Fruit fly (Drosophila melanogaster) whole organism, prepupa: ENCODE measurements around the gene CG5412.

Experiments
- Blimp-1 ChIP-seq: fragments of 200-800 bp; sonication (Bioruptor generic); optimal IDR thresholded peaks from 3 replicates; lab custom pipeline; 2017; ENCODE audit warnings: missing biosample characterization, missing genetic modification characterization, mild to moderate bottlenecking, moderate library complexity, missing genetic modification reagents
- CG10631 ChIP-seq: fragments of 200-800 bp; sonication (Bioruptor generic); optimal IDR thresholded peaks from 2 replicates; lab custom pipeline; 2016; ENCODE audit warnings: missing biosample characterization, missing genetic modification characterization
- CG11294 ChIP-seq: fragments of 200-800 bp; sonication (Bioruptor generic); IDR thresholded peaks from 2 replicates; pipeline ENCODE4 v1.3.6; 2022; ENCODE audit warnings: missing biosample characterization, missing genetic modification characterization
- CG11762 ChIP-seq: fragments of 200-800 bp; sonication (Bioruptor generic); optimal IDR thresholded peaks from 3 replicates; lab custom pipeline; 2016; ENCODE audit warnings: missing biosample characterization, missing genetic modification characterization; ENCODE audit not compliant: insufficient read depth
- CG11902 ChIP-seq: fragments of 200-800 bp; sonication (Bioruptor generic); optimal IDR thresholded peaks from 3 replicates; lab custom pipeline; 2016; ENCODE audit warnings: missing biosample characterization, missing genetic modification characterization
- CG15336 ChIP-seq: fragments of 200-800 bp; sonication (Bioruptor generic); IDR thresholded peaks from 2 replicates; pipeline ENCODE4 v1.3.6; 2022; ENCODE audit warnings: missing biosample characterization, missing genetic modification characterization
- CG1621 ChIP-seq: fragments of 200-800 bp; sonication (Bioruptor generic); optimal IDR thresholded peaks from 3 replicates; lab custom pipeline; 2018; ENCODE audit warnings: missing biosample characterization, mild to moderate bottlenecking, missing genetic modification characterization
- CG32006 ChIP-seq: fragments of 200-800 bp; sonication (Bioruptor generic); optimal IDR thresholded peaks from 3 replicates; lab custom pipeline; 2017; ENCODE audit warnings: missing biosample characterization, mild to moderate bottlenecking, missing genetic modification characterization
- CG3919 ChIP-seq: fragments of 200-800 bp; sonication (Bioruptor generic); optimal IDR thresholded peaks from 3 replicates; lab custom pipeline; 2016; ENCODE audit warnings: missing biosample characterization, missing genetic modification characterization
- CG4318 ChIP-seq: fragments of 200-800 bp; sonication (Bioruptor generic); optimal IDR thresholded peaks from 3 replicates; lab custom pipeline; 2017; ENCODE audit warnings: missing biosample characterization, mild to moderate bottlenecking, missing genetic modification characterization
- CG6163 ChIP-seq: fragments of 200-800 bp; sonication (Bioruptor generic); IDR thresholded peaks from 3 replicates; pipeline ENCODE4 v1.3.6; 2022; ENCODE audit warnings: missing biosample characterization, missing genetic modification characterization
- CG6276 ChIP-seq: fragments of 200-800 bp; sonication (Bioruptor generic); optimal IDR thresholded peaks from 2 replicates; lab custom pipeline; 2017; ENCODE audit warnings: missing biosample characterization, mild to moderate bottlenecking, missing genetic modification characterization
- CG6792 ChIP-seq: fragments of 200-800 bp; sonication (Bioruptor generic); optimal IDR thresholded peaks from 3 replicates; lab custom pipeline; 2016; ENCODE audit warnings: missing biosample characterization, missing genetic modification characterization
- CG6808 ChIP-seq: fragments of 200-800 bp; sonication (Bioruptor generic); optimal IDR thresholded peaks from 3 replicates; lab custom pipeline; 2017; ENCODE audit warnings: missing biosample characterization, missing genetic modification characterization, mild to moderate bottlenecking, moderate library complexity, missing genetic modification reagents
- CG8119 ChIP-seq: fragments of 200-800 bp; sonication (Bioruptor generic); IDR thresholded peaks from 3 replicates; pipeline ENCODE4 v1.3.6; 2022; ENCODE audit warnings: missing biosample characterization, missing genetic modification characterization
- CG8319 ChIP-seq: fragments of 200-800 bp; sonication (Bioruptor generic); optimal IDR thresholded peaks from 3 replicates; lab custom pipeline; 2016; ENCODE audit warnings: missing biosample characterization, missing genetic modification characterization
- CG8632 ChIP-seq: fragments of 200-800 bp; sonication (Bioruptor generic); optimal IDR thresholded peaks from 3 replicates; lab custom pipeline; 2016; ENCODE audit warnings: missing biosample characterization, missing genetic modification characterization
- CG9139 ChIP-seq: fragments of 200-800 bp; sonication (Bioruptor generic); optimal IDR thresholded peaks from 3 replicates; lab custom pipeline; 2017; ENCODE audit warnings: missing biosample characterization, mild to moderate bottlenecking, missing genetic modification characterization
- Eip75B ChIP-seq: fragments of 200-800 bp; sonication (Bioruptor generic); optimal IDR thresholded peaks from 3 replicates; lab custom pipeline; 2016; ENCODE audit warnings: missing biosample characterization, missing genetic modification characterization
- Eip78C ChIP-seq: fragments of 200-800 bp; sonication (Bioruptor generic); peaks from one replicate; lab custom pipeline; 2016; ENCODE audit warnings: missing biosample characterization, missing genetic modification characterization
- Eip93F ChIP-seq: fragments of 200-800 bp; sonication (Bioruptor generic); optimal IDR thresholded peaks from 2 replicates; lab custom pipeline; 2016; ENCODE audit warnings: missing biosample characterization, mild to moderate bottlenecking, missing genetic modification characterization
- Ets21C ChIP-seq: fragments of 200-800 bp; sonication (Bioruptor generic); optimal IDR thresholded peaks from 3 replicates; lab custom pipeline; 2016; ENCODE audit warnings: missing biosample characterization, missing genetic modification characterization
- Ets96B ChIP-seq: fragments of 200-800 bp; optimal IDR thresholded peaks from 2 replicates; lab custom pipeline; 2019; ENCODE audit warnings: missing biosample characterization, mild to moderate bottlenecking, missing genetic modification characterization, moderate library complexity
- Hr38 ChIP-seq: sonication (Bioruptor generic); optimal IDR thresholded peaks from 2 replicates; lab custom pipeline; 2016; ENCODE audit warnings: missing biosample characterization, missing genetic modification characterization
- Hr39 ChIP-seq: fragments of 200-800 bp; sonication (Bioruptor generic); optimal IDR thresholded peaks from 2 replicates; lab custom pipeline; 2016; ENCODE audit warnings: missing biosample characterization, missing genetic modification characterization
- Hr4 ChIP-seq: fragments of 200-800 bp; sonication (Bioruptor generic); optimal IDR thresholded peaks from 3 replicates; lab custom pipeline; 2016; ENCODE audit warnings: missing biosample characterization, missing genetic modification characterization
- Lpt ChIP-seq: fragments of 200-800 bp; sonication (Bioruptor generic); optimal IDR thresholded peaks from 3 replicates; lab custom pipeline; 2016; ENCODE audit warnings: missing biosample characterization, missing genetic modification characterization
- Sox102F ChIP-seq: fragments of 200-800 bp; sonication (Bioruptor generic); optimal IDR thresholded peaks from 2 replicates; lab custom pipeline; 2016; ENCODE audit warnings: missing biosample characterization, mild to moderate bottlenecking, missing genetic modification characterization
- Sox15 ChIP-seq: fragments of 200-800 bp; sonication (Bioruptor generic); optimal IDR thresholded peaks from 3 replicates; lab custom pipeline; 2016; ENCODE audit warnings: missing biosample characterization, missing genetic modification characterization
- dac ChIP-seq: fragments of 200-800 bp; sonication (Bioruptor generic); optimal IDR thresholded peaks from 2 replicates; lab custom pipeline; 2017; ENCODE audit warnings: missing biosample characterization, mild to moderate bottlenecking, missing genetic modification characterization
- dsx ChIP-seq: fragments of 200-800 bp; optimal IDR thresholded peaks from 3 replicates; lab custom pipeline; 2019; ENCODE audit warnings: missing biosample characterization, mild to moderate bottlenecking, missing genetic modification characterization, moderate library complexity; ENCODE audit not compliant: poor library complexity, severe bottlenecking
- fd85E ChIP-seq: fragments of 200-800 bp; sonication (Bioruptor generic); optimal IDR thresholded peaks from 3 replicates; lab custom pipeline; 2016; ENCODE audit warnings: missing biosample characterization, missing genetic modification characterization
- fkh ChIP-seq: fragments of 200-800 bp; sonication (Bioruptor generic); optimal IDR thresholded peaks from 3 replicates; lab custom pipeline; 2017; ENCODE audit warnings: missing biosample characterization, mild to moderate bottlenecking, missing genetic modification characterization, moderate library complexity
- net ChIP-seq: fragments of 200-800 bp; sonication (Bioruptor generic); optimal IDR thresholded peaks from 3 replicates; lab custom pipeline; 2016; ENCODE audit warnings: missing biosample characterization, missing genetic modification characterization
- pdm3 ChIP-seq: fragments of 200-800 bp; sonication (Bioruptor generic); optimal IDR thresholded peaks from 3 replicates; lab custom pipeline; 2016; ENCODE audit warnings: missing biosample characterization, missing genetic modification characterization
- salr ChIP-seq, 2 experiments: fragments of 200-800 bp; sonication (Bioruptor generic); optimal IDR thresholded peaks; 3 replicates each; lab custom pipeline; 2016 to 2018; ENCODE audit warnings: missing biosample characterization in 2 of 2, missing genetic modification characterization in 2 of 2, mild to moderate bottlenecking in 1 of 2
- spab ChIP-seq: fragments of 200-800 bp; sonication (Bioruptor generic); optimal IDR thresholded peaks from 2 replicates; lab custom pipeline; 2017; ENCODE audit warnings: missing biosample characterization, mild to moderate bottlenecking, missing genetic modification characterization, missing genetic modification reagents
- ss ChIP-seq, 2 experiments: fragments of 200-800 bp; sonication (Bioruptor generic); optimal IDR thresholded peaks; 2 replicates in 1 of 2; 3 replicates in 1 of 2; lab custom pipeline; 2017 to 2018; ENCODE audit warnings: mild to moderate bottlenecking in 2 of 2, missing biosample characterization in 2 of 2, missing genetic modification characterization in 2 of 2, moderate library complexity in 1 of 2
- svp ChIP-seq: fragments of 200-800 bp; sonication (Bioruptor generic); peaks from one replicate; lab custom pipeline; 2016; ENCODE audit warnings: missing biosample characterization, missing genetic modification characterization
- topi ChIP-seq: fragments of 200-800 bp; sonication (Bioruptor generic); optimal IDR thresholded peaks from 3 replicates; lab custom pipeline; 2016; ENCODE audit warnings: missing biosample characterization, missing genetic modification characterization
- vri ChIP-seq: fragments of 200-800 bp; sonication (Bioruptor generic); optimal IDR thresholded peaks from 3 replicates; lab custom pipeline; 2016; ENCODE audit warnings: missing biosample characterization, mild to moderate bottlenecking, missing genetic modification characterization

Gene CG5412

DNA sequence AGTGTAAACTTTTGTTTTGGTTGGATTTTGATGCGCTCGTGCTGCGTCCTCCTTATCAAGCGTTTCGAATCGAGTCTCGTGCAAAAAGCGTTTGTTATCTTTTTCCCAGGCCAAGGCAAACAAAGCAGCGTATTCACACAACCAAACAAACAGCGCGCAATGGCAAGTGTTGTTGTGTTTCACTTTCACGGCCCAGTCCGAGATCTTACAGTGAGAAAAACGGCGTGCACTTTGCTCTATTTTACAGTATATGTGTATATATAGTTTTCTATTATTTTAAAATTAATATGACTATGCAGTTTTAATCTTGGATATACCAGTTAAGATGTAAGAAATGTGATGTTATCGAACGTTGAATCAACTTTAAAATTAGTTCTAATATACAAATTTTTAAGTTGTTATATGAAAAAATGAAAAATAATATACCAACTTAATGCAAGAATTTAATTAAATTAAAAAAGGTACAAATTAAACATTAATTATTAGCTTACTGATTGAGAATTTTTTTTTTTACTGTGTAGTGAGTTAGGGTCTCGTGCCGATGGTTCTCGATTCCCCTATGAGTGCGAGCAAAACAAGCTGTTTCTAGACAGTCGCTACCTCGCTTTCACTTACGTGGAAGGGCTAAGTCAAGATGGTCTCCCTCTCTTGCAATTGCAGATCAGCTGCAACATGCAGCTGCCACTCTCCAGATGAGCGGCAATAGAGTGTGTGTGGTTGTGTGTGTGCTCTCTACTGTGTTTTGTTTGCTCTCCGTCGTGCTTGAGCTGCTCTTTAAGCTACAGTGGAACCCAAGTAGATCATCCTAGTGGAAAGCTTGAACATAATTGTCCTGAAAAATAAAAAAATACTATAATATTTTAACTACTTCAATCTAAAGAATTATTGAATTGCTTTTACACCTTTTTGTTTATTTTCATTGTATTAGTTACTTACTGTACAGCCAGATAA is 17.6 kb downstream of the CG5412 start (continued):
- TF ChIP-seq CG15336 (GFP tag; lab: Robert Waterston, UW) = peak; percentile 95
- TF ChIP-seq spab (GFP tag; lab: Kevin White, UChicago) = peak; percentile 92
- TF ChIP-seq topi (GFP tag; lab: Kevin White, UChicago) = peak; percentile 77
- peak; percentile 82 for TF ChIP-seq CG11762 (GFP tag; lab: Kevin White, UChicago)
- peak; percentile 93 for TF ChIP-seq dsx (GFP tag; lab: Kevin White, UChicago)
- TF ChIP-seq Hr38 = no peak
- peak; percentile 59 for TF ChIP-seq CG8319 (GFP tag; lab: Kevin White, UChicago)
- peak; percentile 82 for TF ChIP-seq CG4318 (GFP tag; lab: Kevin White, UChicago)
- TF ChIP-seq Ets21C (GFP tag; lab: Kevin White, UChicago) = peak; percentile 31
- peak; percentile 65 for TF ChIP-seq CG1621 (tag; lab: Kevin White, UChicago)
- TF ChIP-seq CG6792 (GFP tag; lab: Kevin White, UChicago) = peak; percentile 88
- TF ChIP-seq CG32006 (GFP tag; lab: Kevin White, UChicago) = peak; percentile 91
- peak; percentile 95 for TF ChIP-seq Ets96B (tag; lab: Kevin White, UChicago)
- TF ChIP-seq Eip93F (GFP tag; lab: Kevin White, UChicago) = peak; percentile 67
- peak; percentile 95 for TF ChIP-seq CG10631 (GFP tag; lab: Kevin White, UChicago)
- peak; percentile 91 for TF ChIP-seq CG6808 (GFP tag; lab: Kevin White, UChicago)
- peak; percentile 62; the same call in 1 of the 2 replicates for TF ChIP-seq CG11294
- peak; percentile 72 for TF ChIP-seq Eip75B
- TF ChIP-seq vri (GFP tag; lab: Kevin White, UChicago) = peak; percentile 54
- peak; percentile 88 for TF ChIP-seq CG9139 (GFP tag; lab: Kevin White, UChicago)
- TF ChIP-seq CG3919 = peak; percentile 91
- peak; percentile 73 for TF ChIP-seq fkh
- TF ChIP-seq CG8632 (GFP tag; lab: Kevin White, UChicago) = peak; percentile 92
- TF ChIP-seq Sox15 (GFP tag; lab: Kevin White, UChicago) = peak; percentile 73
- peak; percentile 90 for TF ChIP-seq Blimp-1
- TF ChIP-seq Eip78C (GFP tag; lab: Kevin White, UChicago) = peak; percentile 98
- peak; percentile 73 for TF ChIP-seq CG11902 (GFP tag; lab: Kevin White, UChicago)

- TF ChIP-seq Hr38 (no peak), salr (GFP tag; optimal IDR thresholded peaks at IDR 0.05; lab: Kevin White, UChicago) (peak in 1 of 2 experiments; percentile 5), ss (GFP tag; optimal IDR thresholded peaks at IDR 0.05; lab: Kevin White, UChicago) (no peak), CG6276 (GFP tag; lab: Kevin White, UChicago) (peak; percentile 12), CG32006 (GFP tag; lab: Kevin White, UChicago) (peak; percentile 27), Eip78C (GFP tag; lab: Kevin White, UChicago) (peak; percentile 66)
- TF ChIP-seq, all 60 proteins: peak for 4
Measured at dm6 chr3R:20595145-20595812, 18.4 kb downstream of the CG5412 start.

dm6 chr3R:20595901-20596300 is 19.0 kb downstream of the CG5412 start:
- no peak for TF ChIP-seq Sox102F (GFP tag; lab: Kevin White, UChicago)
- TF ChIP-seq CG11902 (GFP tag; lab: Kevin White, UChicago) = no peak
- TF ChIP-seq Lpt (GFP tag; lab: Kevin White, UChicago) = no peak
- TF ChIP-seq dac (GFP tag; lab: Kevin White, UChicago) = no peak
- no peak for TF ChIP-seq CG6163 (GFP tag; lab: Robert Waterston, UW)
- TF ChIP-seq CG11294 = no peak
- no peak for TF ChIP-seq CG3919
- TF ChIP-seq fd85E (GFP tag; lab: Kevin White, UChicago) = no peak
- no peak for TF ChIP-seq Sox15 (GFP tag; lab: Kevin White, UChicago)
- no peak for TF ChIP-seq CG32006 (GFP tag; lab: Kevin White, UChicago)
- no peak for TF ChIP-seq pdm3 (GFP tag; lab: Kevin White, UChicago)
- TF ChIP-seq Eip78C (GFP tag; lab: Kevin White, UChicago) = no peak
- TF ChIP-seq Ets96B (tag; lab: Kevin White, UChicago) = no peak
- TF ChIP-seq svp = no peak
- no peak for TF ChIP-seq Hr39
- no peak for TF ChIP-seq CG8119 (GFP tag; lab: Robert Waterston, UW)
- TF ChIP-seq Hr38 = no peak
- TF ChIP-seq CG6808 (GFP tag; lab: Kevin White, UChicago) = no peak
- TF ChIP-seq Hr4 (GFP tag; lab: Kevin White, UChicago) = no peak
- no peak for TF ChIP-seq net (GFP tag; lab: Kevin White, UChicago)
